Worm (Caenorhabditis elegans) whole organism, early embryonic: ENCODE measurements around the gene klf-3.

ENCODE experiments used
- B0310.2 ChIP-seq: sonication (generic microtip); optimal IDR thresholded peaks from 2 replicates; lab custom pipeline; 2016; ENCODE audit warnings: mild to moderate bottlenecking, missing genetic modification characterization, missing compliant biosample characterization
- F13C5.2 ChIP-seq: sonication (generic microtip); optimal IDR thresholded peaks from 2 replicates; lab custom pipeline; 2017; ENCODE audit warnings: mild to moderate bottlenecking, missing genetic modification characterization, inconsistent platforms, missing compliant biosample characterization
- aly-1 ChIP-seq: sonication (generic microtip); optimal IDR thresholded peaks from 2 replicates; lab custom pipeline; 2016; ENCODE audit warnings: missing genetic modification characterization, missing compliant biosample characterization
- ama-1 ChIP-seq: fragments of 150-350 bp; optimal IDR thresholded peaks from 2 replicates; lab custom pipeline; 2014
- ceh-13 ChIP-seq: fragments of 200-800 bp; sonication (Bioruptor generic); optimal IDR thresholded peaks from 2 replicates; lab custom pipeline; 2018; ENCODE audit warnings: mild to moderate bottlenecking, missing genetic modification characterization, missing compliant biosample characterization
- ceh-36 ChIP-seq: sonication (generic microtip); optimal IDR thresholded peaks from 2 replicates; lab custom pipeline; 2016; ENCODE audit warnings: missing genetic modification characterization, inconsistent platforms, missing compliant biosample characterization
- ets-7 ChIP-seq: sonication (generic microtip); optimal IDR thresholded peaks from 2 replicates; lab custom pipeline; 2016; ENCODE audit warnings: missing genotype, missing genetic modification characterization, missing compliant biosample characterization
- flt-1 ChIP-seq: fragments of 200-800 bp; sonication (Bioruptor generic); IDR thresholded peaks from 2 replicates; pipeline ENCODE4 v1.3.6; 2022; ENCODE audit warnings: missing genetic modification characterization, missing compliant biosample characterization
- hmbx-1 ChIP-seq: sonication (generic microtip); optimal IDR thresholded peaks from 2 replicates; lab custom pipeline; 2016; ENCODE audit warnings: mild to moderate bottlenecking, missing genetic modification characterization, missing compliant biosample characterization
- hmg-4 ChIP-seq: fragments of 200-800 bp; sonication (Bioruptor generic); optimal IDR thresholded peaks from 2 replicates; lab custom pipeline; 2018; ENCODE audit warnings: mild to moderate bottlenecking, missing genetic modification characterization, missing compliant biosample characterization
- hnd-1 ChIP-seq: sonication (generic microtip); optimal IDR thresholded peaks from 2 replicates; lab custom pipeline; 2016; ENCODE audit warnings: missing genetic modification characterization, missing compliant biosample characterization
- pes-1 ChIP-seq: fragments of 200-800 bp; sonication (Bioruptor generic); IDR thresholded peaks from 2 replicates; pipeline ENCODE4 v1.3.6; 2022; ENCODE audit warnings: missing genetic modification reagents, missing genetic modification characterization, missing compliant biosample characterization
- scrt-1 ChIP-seq: fragments of 200-800 bp; sonication (Bioruptor generic); IDR thresholded peaks from 2 replicates; pipeline ENCODE4 v1.3.6; 2022; ENCODE audit warnings: missing genetic modification characterization, missing compliant biosample characterization
- sea-1 ChIP-seq: fragments of 200-800 bp; sonication (Bioruptor generic); conservative IDR thresholded peaks from 2 replicates; pipeline ENCODE4 v1.3.6; 2022; ENCODE audit warnings: missing genetic modification characterization, missing compliant biosample characterization
- tbx-11 ChIP-seq: fragments of 200-800 bp; sonication (Bioruptor generic); IDR thresholded peaks from 2 replicates; pipeline ENCODE4 v1.3.6; 2022; ENCODE audit warnings: missing genetic modification characterization, missing compliant biosample characterization
- tbx-37 ChIP-seq: fragments of 200-800 bp; sonication (Bioruptor generic); conservative IDR thresholded peaks from 2 replicates; pipeline ENCODE4 v1.3.6; 2022; ENCODE audit warnings: missing genetic modification reagents, missing genetic modification characterization, missing compliant biosample characterization
- tra-4 ChIP-seq: sonication (generic microtip); optimal IDR thresholded peaks from 2 replicates; lab custom pipeline; 2017; ENCODE audit warnings: missing genetic modification characterization, missing compliant biosample characterization

The klf-3 gene

DNA sequence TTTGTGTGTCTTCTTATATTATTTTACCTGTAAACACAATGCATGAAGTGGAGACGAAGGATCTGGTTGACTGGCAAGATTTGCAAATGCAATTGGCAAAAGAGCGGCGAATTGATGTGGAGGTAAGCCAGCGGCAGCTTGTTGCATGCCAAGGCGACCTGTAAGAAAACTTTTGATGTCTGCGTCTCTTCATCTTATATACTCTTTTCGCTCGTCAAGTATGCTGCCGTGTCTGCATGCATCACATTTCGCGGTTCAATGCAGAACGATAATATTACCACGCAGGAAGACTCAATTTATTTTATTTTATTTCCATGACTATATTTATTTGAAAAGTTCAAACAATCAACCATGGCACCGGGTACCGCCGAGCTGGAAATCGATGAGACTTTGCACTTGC, 15.7 kb upstream of the klf-3 start, which contains the start of gene vps-33.2:
TSS of gene vps-33.2 (plus strand) at position 244 of the 400 bp plus-strand sequence.
- TF ChIP-seq hmg-4 (GFP tag; lab: Kevin White, UChicago) (no peak), sea-1 (no peak), hmbx-1 (tag; lab: Kevin White, UChicago) (no peak), tbx-37 (GFP tag; lab: Robert Waterston, UW) (no peak), pes-1 (GFP tag; lab: Robert Waterston, UW) (no peak), flt-1 (GFP tag; lab: Robert Waterston, UW) (no peak), aly-1 (no peak), tbx-11 (GFP tag; lab: Robert Waterston, UW) (no peak), ceh-36 (tag; lab: Kevin White, UChicago) (no peak), ceh-13 (GFP tag; lab: Kevin White, UChicago) (no peak), tra-4 (no peak), ama-1 (lab: Kevin White, UChicago) (no peak), hnd-1 (tag; lab: Kevin White, UChicago) (no peak), ets-7 (no peak), B0310.2 (tag; lab: Kevin White, UChicago) (no peak), scrt-1 (GFP tag; lab: Robert Waterston, UW) (no peak)

DNA sequence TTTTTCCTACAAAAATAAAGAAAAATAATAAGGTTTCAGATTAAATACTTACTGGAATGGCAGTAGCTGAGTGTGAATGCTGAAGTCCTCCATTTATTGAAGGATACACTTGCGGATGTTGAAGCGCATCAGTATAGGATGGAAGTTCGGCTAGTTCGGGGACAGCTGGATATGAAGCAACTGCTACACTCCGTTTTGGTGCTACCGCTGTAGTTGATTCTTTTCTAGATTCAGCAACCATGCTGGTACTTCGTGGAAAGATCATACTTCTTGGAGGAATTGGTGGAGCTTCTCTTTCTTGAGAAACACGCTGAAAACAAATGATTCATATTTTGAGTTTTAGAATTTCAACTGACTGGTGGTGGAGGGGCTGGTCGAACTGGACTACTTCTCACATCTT, 8.1 kb upstream of the klf-3 start:
- TF ChIP-seq hnd-1 (tag; lab: Kevin White, UChicago) (no peak), hmbx-1 (tag; lab: Kevin White, UChicago) (no peak), ets-7 (no peak), hmg-4 (GFP tag; lab: Kevin White, UChicago) (no peak), B0310.2 (tag; lab: Kevin White, UChicago) (no peak), scrt-1 (GFP tag; lab: Robert Waterston, UW) (no peak), tbx-37 (GFP tag; lab: Robert Waterston, UW) (no peak), F13C5.2 (tag; lab: Kevin White, UChicago) (no peak), tbx-11 (GFP tag; lab: Robert Waterston, UW) (no peak), ama-1 (lab: Kevin White, UChicago) (no peak), ceh-36 (tag; lab: Kevin White, UChicago) (no peak), ceh-13 (GFP tag; lab: Kevin White, UChicago) (no peak), flt-1 (GFP tag; lab: Robert Waterston, UW) (no peak), tra-4 (no peak), pes-1 (GFP tag; lab: Robert Waterston, UW) (no peak), sea-1 (no peak), aly-1 (no peak)

DNA sequence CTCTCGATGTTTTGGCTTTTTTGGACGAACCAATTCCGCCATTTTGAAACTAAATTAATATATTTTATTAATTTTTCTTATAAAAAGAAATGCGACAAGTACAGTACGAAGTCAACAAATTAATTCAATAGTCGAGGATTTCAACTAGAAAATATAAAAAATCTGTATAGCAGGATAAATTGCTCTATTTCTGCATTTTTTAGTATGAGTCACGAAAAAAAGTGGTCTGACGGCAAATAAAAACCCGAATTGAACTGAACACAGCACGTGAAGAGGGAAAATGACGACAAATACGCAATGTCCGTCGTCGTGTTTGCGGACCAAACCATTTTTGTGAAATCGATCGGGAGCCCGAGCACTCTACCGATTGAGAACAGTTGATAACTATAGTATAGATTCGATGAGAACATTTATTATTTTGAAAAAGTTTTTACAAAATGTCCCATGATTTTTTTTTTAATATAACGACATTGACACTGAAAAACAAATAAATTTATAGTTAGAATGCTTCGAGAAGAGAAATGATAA, 7.3 kb upstream of the klf-3 start, which contains the start of gene epg-5:
TSS of gene epg-5 (minus strand) at position 51 of the 528 bp plus-strand sequence.
- no peak for TF ChIP-seq hnd-1 (tag; lab: Kevin White, UChicago)
- TF ChIP-seq aly-1 = no peak
- TF ChIP-seq ets-7 = no peak
- TF ChIP-seq tbx-37 (GFP tag; lab: Robert Waterston, UW) = no peak
- no peak for TF ChIP-seq B0310.2 (tag; lab: Kevin White, UChicago)
- TF ChIP-seq F13C5.2 (tag; lab: Kevin White, UChicago) = no peak
- no peak for TF ChIP-seq pes-1 (GFP tag; lab: Robert Waterston, UW)
- TF ChIP-seq sea-1 = no peak
- no peak for TF ChIP-seq scrt-1 (GFP tag; lab: Robert Waterston, UW)
- no peak for TF ChIP-seq hmbx-1 (tag; lab: Kevin White, UChicago)
- TF ChIP-seq tra-4 = no peak

DNA sequence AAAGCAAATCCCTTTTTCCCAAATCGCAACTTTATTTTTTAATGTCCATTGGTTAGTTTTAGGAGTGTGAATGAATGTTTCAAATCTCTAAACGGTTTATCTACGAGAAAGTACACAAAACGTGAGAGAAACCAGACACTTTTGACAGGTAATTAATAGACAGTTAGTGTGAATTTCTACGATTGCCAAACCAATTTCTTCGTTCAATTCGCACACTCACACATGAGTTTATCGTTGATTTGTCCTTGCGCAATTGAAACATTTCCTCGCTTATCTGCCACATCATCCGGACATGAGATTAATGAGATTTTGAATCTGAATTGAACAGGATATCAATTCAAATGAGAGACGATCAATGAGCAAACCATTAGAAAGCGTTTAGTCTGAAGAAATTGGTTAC, 6.4 kb upstream of the klf-3 start:
- TF ChIP-seq ama-1 (lab: Kevin White, UChicago) = no peak
- TF ChIP-seq sea-1 = no peak
- no peak for TF ChIP-seq tbx-37 (GFP tag; lab: Robert Waterston, UW)
- no peak for TF ChIP-seq ets-7
- no peak for TF ChIP-seq B0310.2 (tag; lab: Kevin White, UChicago)
- TF ChIP-seq F13C5.2 (tag; lab: Kevin White, UChicago) = no peak
- TF ChIP-seq scrt-1 (GFP tag; lab: Robert Waterston, UW) = no peak
- TF ChIP-seq hmg-4 (GFP tag; lab: Kevin White, UChicago) = no peak
- no peak for TF ChIP-seq flt-1 (GFP tag; lab: Robert Waterston, UW)
- no peak for TF ChIP-seq ceh-36 (tag; lab: Kevin White, UChicago)
- no peak for TF ChIP-seq hmbx-1 (tag; lab: Kevin White, UChicago)
- no peak for TF ChIP-seq pes-1 (GFP tag; lab: Robert Waterston, UW)
- no peak for TF ChIP-seq tbx-11 (GFP tag; lab: Robert Waterston, UW)
- TF ChIP-seq hnd-1 (tag; lab: Kevin White, UChicago) = no peak
- TF ChIP-seq aly-1 = no peak
- TF ChIP-seq ceh-13 (GFP tag; lab: Kevin White, UChicago) = no peak
- no peak for TF ChIP-seq tra-4

DNA sequence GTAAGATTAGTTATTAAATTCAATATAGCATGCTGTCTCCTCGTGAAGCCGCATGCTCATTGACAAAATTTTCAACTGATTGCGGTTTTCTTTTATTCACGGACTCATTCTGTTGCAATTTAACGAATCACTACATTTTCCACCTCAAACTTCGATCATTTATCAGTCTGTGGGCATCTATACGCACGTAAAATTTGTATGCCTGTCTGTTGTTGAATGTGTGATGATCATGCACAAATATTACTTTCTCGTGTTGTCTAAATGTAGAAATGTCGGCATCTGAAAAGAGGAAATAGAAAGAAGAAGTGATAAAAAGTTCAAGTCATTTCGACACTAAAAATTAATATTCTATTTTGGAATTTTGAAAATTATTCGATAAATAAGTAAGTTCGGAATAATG, 4.1 kb upstream of the klf-3 start:
- TF ChIP-seq scrt-1 (GFP tag; lab: Robert Waterston, UW) = no peak
- TF ChIP-seq hmbx-1 (tag; lab: Kevin White, UChicago) = no peak
- no peak for TF ChIP-seq tbx-37 (GFP tag; lab: Robert Waterston, UW)
- no peak for TF ChIP-seq tbx-11 (GFP tag; lab: Robert Waterston, UW)
- no peak for TF ChIP-seq ceh-36 (tag; lab: Kevin White, UChicago)
- TF ChIP-seq ets-7 = no peak
- TF ChIP-seq tra-4 = no peak
- TF ChIP-seq hnd-1 (tag; lab: Kevin White, UChicago) = no peak

DNA sequence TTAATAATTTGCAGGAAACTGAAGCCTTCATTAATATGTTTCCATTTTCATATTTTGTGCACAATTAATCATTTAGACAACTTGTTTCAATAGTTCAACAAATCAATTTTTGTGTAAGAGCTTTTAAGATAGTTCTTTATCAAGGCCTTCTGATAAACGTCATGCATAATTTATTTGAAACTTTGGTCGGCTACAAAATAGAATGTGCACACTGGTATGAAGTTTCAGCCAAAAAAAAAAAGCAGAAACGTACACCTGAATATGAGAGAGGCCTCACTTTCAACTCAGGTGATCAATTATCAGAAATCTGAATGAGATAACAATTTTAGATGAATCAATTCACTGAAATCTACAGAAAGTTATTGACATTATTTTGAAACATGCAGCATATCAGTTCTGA, 2.2 kb upstream of the klf-3 start:
- no peak for TF ChIP-seq scrt-1 (GFP tag; lab: Robert Waterston, UW)
- no peak for TF ChIP-seq B0310.2 (tag; lab: Kevin White, UChicago)
- no peak for TF ChIP-seq flt-1 (GFP tag; lab: Robert Waterston, UW)

DNA sequence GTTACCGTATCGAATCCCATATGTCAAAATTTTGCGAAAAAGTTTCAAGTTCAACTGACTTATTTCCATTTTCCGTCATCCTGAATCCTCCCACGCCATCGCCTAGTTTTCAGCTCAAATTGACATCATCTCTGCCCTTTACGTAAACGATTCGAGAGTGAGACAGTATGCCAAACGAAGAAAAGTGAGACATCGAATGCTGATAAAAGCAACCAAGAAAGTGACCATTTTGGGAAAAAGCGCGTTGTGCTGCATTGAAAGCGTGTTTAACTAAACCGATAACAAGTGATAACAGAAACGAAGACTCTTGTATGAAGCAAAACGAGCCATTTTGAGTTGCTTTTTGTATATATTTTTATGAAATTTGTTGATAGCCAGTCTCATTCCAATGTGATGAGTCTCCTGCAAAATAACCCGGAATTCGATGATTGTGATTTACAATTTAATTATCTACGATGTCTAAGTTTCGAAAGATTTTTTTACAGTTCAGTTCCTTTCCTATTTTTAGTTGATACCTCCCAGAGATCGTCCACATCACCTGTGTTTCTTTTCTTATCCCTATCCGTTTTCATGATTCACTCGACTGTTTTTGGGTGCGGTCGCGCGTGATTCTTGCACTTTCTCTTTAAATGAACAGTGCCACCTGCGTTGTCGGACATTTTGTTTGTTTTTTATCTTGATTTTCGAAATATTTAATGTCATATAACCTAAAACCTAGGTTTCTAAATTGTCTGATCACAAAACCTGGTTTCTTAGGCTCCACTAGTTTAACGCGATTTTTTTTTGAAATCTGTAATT, 1.2 kb upstream of the klf-3 start:
- TF ChIP-seq flt-1 (GFP tag; lab: Robert Waterston, UW) (no peak), tbx-37 (GFP tag; lab: Robert Waterston, UW) (no peak), F13C5.2 (tag; lab: Kevin White, UChicago) (no peak), tra-4 (no peak), tbx-11 (GFP tag; lab: Robert Waterston, UW) (no peak), ets-7 (no peak), pes-1 (GFP tag; lab: Robert Waterston, UW) (no peak), hmg-4 (GFP tag; lab: Kevin White, UChicago) (no peak), sea-1 (no peak), ama-1 (lab: Kevin White, UChicago) (no peak), ceh-36 (tag; lab: Kevin White, UChicago) (no peak)
